Fruit fly (Drosophila melanogaster) whole organism, embryonic: Measurements from ENCODE around the gene CG31817.
A peak's percentile ranks its signal among the peaks of the same experiment; 100 is the strongest.

Experiments used
- Abd-B ChIP-seq: fragments of 200-800 bp; sonication (Bioruptor generic); optimal IDR thresholded peaks from 2 replicates; lab custom pipeline; 2018; ENCODE audit warnings: missing biosample characterization, mild to moderate bottlenecking, missing genetic modification characterization, moderate library complexity
- Atf6 ChIP-seq: fragments of 200-800 bp; sonication (Bioruptor generic); IDR thresholded peaks from 2 replicates; pipeline ENCODE4 v1.3.6; 2022; ENCODE audit warnings: missing biosample characterization, missing genetic modification characterization
- BtbVII ChIP-seq: fragments of 200-800 bp; sonication (Bioruptor generic); optimal IDR thresholded peaks from 3 replicates; lab custom pipeline; 2017; ENCODE audit warnings: missing biosample characterization, mild to moderate bottlenecking, missing genetic modification characterization
- CG11560 ChIP-seq: fragments of 200-800 bp; sonication (Bioruptor generic); IDR thresholded peaks from 3 replicates; pipeline ENCODE4 v1.3.6; 2022; ENCODE audit warnings: missing biosample characterization, missing genetic modification characterization
- CG12071 ChIP-seq: fragments of 200-800 bp; sonication (Bioruptor generic); optimal IDR thresholded peaks from 3 replicates; lab custom pipeline; 2018; ENCODE audit warnings: missing biosample characterization, mild to moderate bottlenecking, missing genetic modification characterization
- CG12104 ChIP-seq: fragments of 200-800 bp; sonication (Bioruptor generic); optimal IDR thresholded peaks from 3 replicates; lab custom pipeline; 2016; ENCODE audit warnings: missing biosample characterization, missing genetic modification characterization
- CG14014 ChIP-seq: fragments of 200-800 bp; sonication (Bioruptor generic); IDR thresholded peaks from 2 replicates; pipeline ENCODE4 v1.3.6; 2022; ENCODE audit warnings: missing biosample characterization, missing genetic modification characterization
- CG15601 ChIP-seq: fragments of 200-800 bp; sonication (Bioruptor generic); optimal IDR thresholded peaks from 3 replicates; lab custom pipeline; 2019; ENCODE audit warnings: missing biosample characterization, mild to moderate bottlenecking, missing genetic modification characterization, moderate library complexity
- CG15696 ChIP-seq: fragments of 200-800 bp; sonication (Bioruptor generic); optimal IDR thresholded peaks from 2 replicates; lab custom pipeline; 2019; ENCODE audit warnings: missing biosample characterization, mild to moderate bottlenecking, missing genetic modification characterization, moderate library complexity
- CG17359 ChIP-seq: fragments of 200-800 bp; sonication (Bioruptor generic); optimal IDR thresholded peaks from 3 replicates; lab custom pipeline; 2018; ENCODE audit warnings: missing biosample characterization, mild to moderate bottlenecking, missing genetic modification characterization, moderate library complexity
- CG17385 ChIP-seq: fragments of 200-800 bp; sonication (Bioruptor generic); optimal IDR thresholded peaks from 3 replicates; lab custom pipeline; 2018; ENCODE audit warnings: missing biosample characterization, mild to moderate bottlenecking, missing genetic modification characterization
- CG17912 ChIP-seq: fragments of 200-800 bp; sonication (Bioruptor generic); optimal IDR thresholded peaks from 2 replicates; lab custom pipeline; 2018; ENCODE audit warnings: missing biosample characterization, mild to moderate bottlenecking, missing genetic modification characterization
- CG18599 ChIP-seq: fragments of 200-800 bp; sonication (Bioruptor generic); optimal IDR thresholded peaks from 3 replicates; lab custom pipeline; 2017; ENCODE audit warnings: missing biosample characterization, missing genetic modification characterization, mild to moderate bottlenecking, moderate library complexity, missing genetic modification reagents
- CG2116 ChIP-seq: fragments of 200-800 bp; sonication (Bioruptor generic); optimal IDR thresholded peaks from 3 replicates; lab custom pipeline; 2018; ENCODE audit warnings: missing biosample characterization, mild to moderate bottlenecking, missing genetic modification characterization
- CG30020 ChIP-seq: fragments of 200-800 bp; optimal IDR thresholded peaks from 2 replicates; lab custom pipeline; 2019; ENCODE audit warnings: missing biosample characterization, mild to moderate bottlenecking, missing genetic modification characterization, moderate library complexity
- CG30403 ChIP-seq: fragments of 200-800 bp; sonication (Bioruptor generic); optimal IDR thresholded peaks from 3 replicates; lab custom pipeline; 2016; ENCODE audit warnings: missing biosample characterization, missing genetic modification characterization
- CG31441 ChIP-seq: fragments of 200-800 bp; sonication (Bioruptor generic); IDR thresholded peaks from 2 replicates; pipeline ENCODE4 v1.3.6; 2022; ENCODE audit warnings: missing biosample characterization, missing genetic modification characterization
- CG5953 ChIP-seq: fragments of 200-800 bp; sonication (Bioruptor generic); IDR thresholded peaks from 2 replicates; pipeline ENCODE4 v1.3.6; 2022; ENCODE audit warnings: missing biosample characterization, missing genetic modification characterization
- CG6175 ChIP-seq: fragments of 200-800 bp; sonication (Bioruptor generic); IDR thresholded peaks from 3 replicates; pipeline ENCODE4 v1.3.6; 2022; ENCODE audit warnings: missing biosample characterization, missing genetic modification characterization
- CG7987 ChIP-seq: fragments of 200-800 bp; sonication (Bioruptor generic); optimal IDR thresholded peaks from 2 replicates; lab custom pipeline; 2018; ENCODE audit warnings: missing biosample characterization, mild to moderate bottlenecking, missing genetic modification characterization, moderate library complexity
- CG8765 ChIP-seq: fragments of 200-800 bp; sonication (Bioruptor generic); IDR thresholded peaks from 2 replicates; pipeline ENCODE4 v1.3.6; 2022; ENCODE audit warnings: missing biosample characterization, missing genetic modification characterization
- Dad ChIP-seq: fragments of 200-800 bp; sonication (Bioruptor generic); optimal IDR thresholded peaks from 3 replicates; lab custom pipeline; 2016; ENCODE audit warnings: missing biosample characterization, missing genetic modification characterization
- Dbx ChIP-seq: fragments of 200-800 bp; sonication (Bioruptor generic); IDR thresholded peaks from 3 replicates; pipeline ENCODE4 v1.3.6; 2022; ENCODE audit warnings: missing biosample characterization, missing genetic modification characterization
- Doc2 ChIP-seq: fragments of 200-800 bp; sonication (Bioruptor generic); IDR thresholded peaks from 2 replicates; pipeline ENCODE4 v1.3.6; 2022; ENCODE audit warnings: missing biosample characterization, missing genetic modification characterization
- Dp ChIP-seq: fragments of 200-800 bp; sonication (Bioruptor generic); optimal IDR thresholded peaks from 2 replicates; lab custom pipeline; 2018; ENCODE audit warnings: missing biosample characterization, mild to moderate bottlenecking, missing genetic modification characterization, moderate library complexity
- Eip74EF ChIP-seq, 2 experiments: fragments of 200-800 bp in 1 of 2; fragments of >200 bp in 1 of 2; sonication (Bioruptor generic) in 1 of 2; optimal IDR thresholded peaks; 2 replicates each; lab custom pipeline; 2017 to 2019; ENCODE audit warnings: missing biosample characterization in 2 of 2, missing genetic modification characterization in 2 of 2, mild to moderate bottlenecking in 1 of 2, moderate library complexity in 1 of 2
- Fer2 ChIP-seq: fragments of 200-800 bp; sonication (Bioruptor generic); optimal IDR thresholded peaks from 2 replicates; lab custom pipeline; 2018; ENCODE audit warnings: missing biosample characterization, mild to moderate bottlenecking, missing genetic modification characterization, moderate library complexity
- HLH54F ChIP-seq: fragments of 200-800 bp; sonication (Bioruptor generic); optimal IDR thresholded peaks from 3 replicates; lab custom pipeline; 2016; ENCODE audit warnings: missing biosample characterization, missing genetic modification characterization
- Hmr ChIP-seq: fragments of 200-800 bp; sonication (Bioruptor generic); optimal IDR thresholded peaks from 3 replicates; lab custom pipeline; 2017; ENCODE audit warnings: mild to moderate bottlenecking, missing biosample characterization, missing genetic modification reagents, missing genetic modification characterization
- Meics ChIP-seq: fragments of 200-800 bp; sonication (Bioruptor generic); optimal IDR thresholded peaks from 2 replicates; lab custom pipeline; 2017; ENCODE audit warnings: missing biosample characterization, mild to moderate bottlenecking, missing genetic modification characterization
- Mes4 ChIP-seq: fragments of 200-800 bp; sonication (Bioruptor generic); optimal IDR thresholded peaks from 2 replicates; lab custom pipeline; 2016; ENCODE audit warnings: missing biosample characterization, missing genetic modification characterization
- Sin3A ChIP-seq: fragments of >200 bp; optimal IDR thresholded peaks from 2 replicates; lab custom pipeline; 2018
- Xrp1 ChIP-seq: fragments of 200-800 bp; sonication (Bioruptor generic); IDR thresholded peaks from 2 replicates; pipeline ENCODE4 v1.3.6; 2022; ENCODE audit warnings: missing biosample characterization, missing genetic modification characterization
- bab2 ChIP-seq: fragments of 200-800 bp; sonication (Bioruptor generic); optimal IDR thresholded peaks from 2 replicates; lab custom pipeline; 2016; ENCODE audit warnings: missing biosample characterization, missing genetic modification characterization
- bcd ChIP-seq: fragments of 200-800 bp; sonication (Bioruptor generic); optimal IDR thresholded peaks from 2 replicates; lab custom pipeline; 2017; ENCODE audit warnings: missing biosample characterization, mild to moderate bottlenecking, missing genetic modification characterization
- croc ChIP-seq: fragments of 200-800 bp; sonication (Bioruptor generic); conservative IDR thresholded peaks from 3 replicates; pipeline ENCODE4 v1.3.6; 2022; ENCODE audit warnings: missing biosample characterization, missing genetic modification characterization
- ewg ChIP-seq: fragments of 200-800 bp; sonication (Bioruptor generic); optimal IDR thresholded peaks from 3 replicates; lab custom pipeline; 2017; ENCODE audit warnings: mild to moderate bottlenecking, missing biosample characterization, missing genetic modification reagents, missing genetic modification characterization
- ftz-f1 ChIP-seq: fragments of 200-800 bp; sonication (Bioruptor generic); optimal IDR thresholded peaks from 2 replicates; lab custom pipeline; 2016; ENCODE audit warnings: missing biosample characterization, missing genetic modification characterization
- gcm ChIP-seq: fragments of 200-800 bp; sonication (Bioruptor generic); optimal IDR thresholded peaks from 2 replicates; lab custom pipeline; 2019; ENCODE audit warnings: missing biosample characterization, mild to moderate bottlenecking, missing genetic modification characterization, moderate library complexity
- grau ChIP-seq: fragments of 200-800 bp; optimal IDR thresholded peaks from 3 replicates; lab custom pipeline; 2019; ENCODE audit warnings: missing biosample characterization, mild to moderate bottlenecking, missing genetic modification characterization, moderate library complexity
- jigr1 ChIP-seq: fragments of 200-800 bp; sonication (Bioruptor generic); IDR thresholded peaks from 3 replicates; pipeline ENCODE4 v1.3.6; 2022; ENCODE audit warnings: missing biosample characterization, missing genetic modification characterization
- kah ChIP-seq: fragments of 200-800 bp; sonication (Bioruptor generic); optimal IDR thresholded peaks from 2 replicates; lab custom pipeline; 2018; ENCODE audit warnings: missing biosample characterization, mild to moderate bottlenecking, missing genetic modification characterization
- knrl ChIP-seq: fragments of 200-800 bp; sonication (Bioruptor generic); IDR thresholded peaks from 3 replicates; pipeline ENCODE4 v1.3.6; 2022; ENCODE audit warnings: missing biosample characterization, missing genetic modification characterization; ENCODE audit not compliant: partially characterized antibody
- mld ChIP-seq: fragments of 200-800 bp; sonication (Bioruptor generic); IDR thresholded peaks from 3 replicates; pipeline ENCODE4 v1.3.6; 2022; ENCODE audit warnings: missing biosample characterization, missing genetic modification characterization; ENCODE audit not compliant: partially characterized antibody
- onecut ChIP-seq: fragments of 200-800 bp; sonication (Bioruptor generic); IDR thresholded peaks from 2 replicates; pipeline ENCODE4 v1.3.6; 2022; ENCODE audit warnings: missing biosample characterization, missing genetic modification characterization
- salm ChIP-seq: fragments of 200-800 bp; sonication (Bioruptor generic); optimal IDR thresholded peaks from 2 replicates; lab custom pipeline; 2018; ENCODE audit warnings: missing biosample characterization, mild to moderate bottlenecking, missing genetic modification characterization
- slbo ChIP-seq: fragments of 200-800 bp; sonication (Bioruptor generic); IDR thresholded peaks from 2 replicates; pipeline ENCODE4 v1.3.6; 2022; ENCODE audit warnings: missing biosample characterization, missing genetic modification characterization
- tgo ChIP-seq: fragments of 200-800 bp; sonication (Bioruptor generic); IDR thresholded peaks from 3 replicates; pipeline ENCODE4 v1.3.6; 2022; ENCODE audit warnings: missing biosample characterization, missing genetic modification characterization
- twi ChIP-seq: fragments of 200-800 bp; optimal IDR thresholded peaks from 2 replicates; lab custom pipeline; 2019; ENCODE audit warnings: missing biosample characterization, mild to moderate bottlenecking, missing genetic modification characterization, moderate library complexity
- z ChIP-seq: fragments of 200-800 bp; sonication (Bioruptor generic); IDR thresholded peaks from 3 replicates; pipeline ENCODE4 v1.3.6; 2022; ENCODE audit warnings: missing biosample characterization, missing genetic modification characterization

Gene CG31817

DNA sequence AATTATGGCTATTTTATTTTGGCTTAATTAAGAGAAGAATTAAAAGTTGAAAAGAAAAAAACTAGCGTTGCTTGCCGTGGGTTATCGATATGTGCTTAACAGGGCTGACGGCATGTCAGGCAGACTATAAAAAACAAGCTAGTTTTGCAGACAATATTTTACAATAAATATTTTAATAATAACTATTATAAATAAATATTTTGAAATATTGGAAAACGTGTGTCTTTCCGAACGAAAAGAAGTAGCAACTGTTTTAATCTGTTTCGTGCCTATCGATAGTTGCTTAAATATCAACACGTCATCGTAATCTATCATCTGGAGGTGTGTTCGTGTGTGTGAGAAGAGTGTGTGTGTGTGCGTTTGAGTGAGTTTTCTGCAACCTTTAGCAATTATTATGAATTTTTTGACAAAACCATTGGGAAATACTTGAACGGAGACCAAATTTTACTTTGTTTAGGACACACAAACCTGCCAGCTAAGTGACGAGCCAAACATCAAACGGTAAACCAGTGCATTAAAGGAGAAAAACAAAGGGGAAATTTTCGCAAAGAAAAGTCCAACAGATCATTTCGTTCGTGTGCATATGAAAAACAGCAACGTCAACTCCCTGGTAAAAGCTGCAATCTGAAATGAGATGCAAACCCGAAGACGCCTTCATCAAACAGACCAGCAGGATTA is 30.5 kb downstream of the CG31817 start, which contains the start of the genes CG5861 and Syx5 (continued):
- TF ChIP-seq Fer2 (tag; lab: Kevin White, UChicago) (peak; percentile 42), Atf6 (GFP tag; lab: Robert Waterston, UW) (peak; percentile 54), z (GFP tag; lab: Robert Waterston, UW) (peak; percentile 96), salm (tag; lab: Kevin White, UChicago) (peak; percentile 45), CG17912 (GFP tag; lab: Kevin White, UChicago) (peak; percentile 22), knrl (GFP tag; lab: Robert Waterston, UW) (peak; percentile 88), tgo (GFP tag; lab: Robert Waterston, UW) (peak; percentile 56; the same call in 2 of the 3 replicates), mld (GFP tag; lab: Robert Waterston, UW) (peak; percentile 71; the same call in 2 of the 3 replicates), twi (peak; percentile 54), ftz-f1 (GFP tag; lab: Kevin White, UChicago) (no peak), CG15601 (tag; lab: Kevin White, UChicago) (peak; percentile 69), CG30020 (tag; lab: Kevin White, UChicago) (peak; percentile 77), bab2 (GFP tag; lab: Kevin White, UChicago) (no peak), CG8765 (GFP tag; lab: Robert Waterston, UW) (no peak), CG17359 (tag; lab: Kevin White, UChicago) (peak; percentile 93), Abd-B (GFP tag; lab: Kevin White, UChicago) (no peak), Dbx (GFP tag; lab: Robert Waterston, UW) (peak; percentile 67; the same call in 2 of the 3 replicates), Xrp1 (peak; percentile 66), Sin3A (lab: Kevin White, UChicago) (peak; percentile 0), Meics (GFP tag; lab: Kevin White, UChicago) (peak; percentile 65), CG12071 (no peak), croc (GFP tag; lab: Robert Waterston, UW) (no peak), CG31441 (no peak; the same call in none of the 2 replicates), jigr1 (GFP tag; lab: Robert Waterston, UW) (no peak), CG5953 (GFP tag; lab: Robert Waterston, UW) (no peak), kah (no peak), onecut (no peak), Doc2 (no peak), HLH54F (GFP tag; lab: Kevin White, UChicago) (no peak), Eip74EF (GFP tag; optimal IDR thresholded peaks at IDR 0.05; lab: Kevin White, UChicago) (peak in 1 of 2 experiments; percentile 0), CG17385 (GFP tag; lab: Kevin White, UChicago) (peak; percentile 46), slbo (peak; percentile 80), CG11560 (tag; lab: Robert Waterston, UW) (no peak), CG6175 (no peak), Hmr (GFP tag; lab: Kevin White, UChicago) (no peak), BtbVII (peak; percentile 38), CG7987 (GFP tag; lab: Kevin White, UChicago) (peak; percentile 17), Mes4 (GFP tag; lab: Kevin White, UChicago) (no peak), CG2116 (GFP tag; lab: Kevin White, UChicago) (peak; percentile 99), CG12104 (no peak), CG30403 (peak; percentile 67), gcm (peak; percentile 68), grau (tag; lab: Kevin White, UChicago) (peak; percentile 74), CG14014 (GFP tag; lab: Robert Waterston, UW) (peak; percentile 16; the same call in 1 of the 2 replicates), CG15696 (tag; lab: Kevin White, UChicago) (peak; percentile 27), Dad (no peak), CG18599 (GFP tag; lab: Kevin White, UChicago) (no peak), ewg (GFP tag; lab: Kevin White, UChicago) (no peak), Dp (GFP tag; lab: Kevin White, UChicago) (peak; percentile 35), bcd (GFP tag; lab: Kevin White, UChicago) (peak; percentile 62)
